Worm (Caenorhabditis elegans) whole organism, L1 larva: ENCODE data around the gene M03F4.4.

ENCODE experiments used
- C04F5.9 ChIP-seq: sonication (generic microtip); optimal IDR thresholded peaks from 2 replicates; lab custom pipeline; 2016; ENCODE audit warnings: missing genetic modification characterization, missing compliant biosample characterization
- C16A3.4 ChIP-seq: fragments of 150-350 bp; optimal IDR thresholded peaks from 2 replicates; lab custom pipeline; 2014; ENCODE audit warnings: missing biosample characterization, missing genetic modification characterization
- C34B4.2 ChIP-seq: sonication (generic microtip); optimal IDR thresholded peaks from 2 replicates; lab custom pipeline; 2017; ENCODE audit warnings: mild to moderate bottlenecking, missing genetic modification characterization, missing compliant biosample characterization
- F16B12.6 ChIP-seq: fragments of 150-350 bp; optimal IDR thresholded peaks from 2 replicates; lab custom pipeline; 2014; ENCODE audit warnings: missing biosample characterization, missing genetic modification characterization
- Y116A8C.19 ChIP-seq: sonication (generic microtip); optimal IDR thresholded peaks from 2 replicates; lab custom pipeline; 2016; ENCODE audit warnings: missing compliant biosample characterization, missing genetic modification characterization, borderline replicate concordance
- aha-1 ChIP-seq: fragments of 150-350 bp; optimal IDR thresholded peaks from 2 replicates; lab custom pipeline; 2014; ENCODE audit warnings: missing biosample characterization, missing genetic modification characterization
- alr-1 ChIP-seq: fragments of 200-800 bp; sonication (Bioruptor generic); optimal IDR thresholded peaks from 2 replicates; lab custom pipeline; 2018; ENCODE audit warnings: borderline replicate concordance, mild to moderate bottlenecking, missing genetic modification characterization, missing compliant biosample characterization
- ama-1 ChIP-seq: fragments of 150-350 bp; optimal IDR thresholded peaks from 2 replicates; lab custom pipeline; 2014
- blmp-1 ChIP-seq: fragments of 150-350 bp; optimal IDR thresholded peaks from 2 replicates; lab custom pipeline; 2014; ENCODE audit warnings: missing biosample characterization, missing genetic modification characterization
- ceh-8 ChIP-seq: fragments of 200-800 bp; sonication (Bioruptor generic); optimal IDR thresholded peaks from 2 replicates; lab custom pipeline; 2018; ENCODE audit warnings: mild to moderate bottlenecking, missing genetic modification characterization, moderate library complexity, missing compliant biosample characterization
- ceh-82 ChIP-seq, 3 experiments: fragments of 150-350 bp in 1 of 3; sonication (generic microtip) in 2 of 3; optimal IDR thresholded peaks; 2 replicates each; lab custom pipeline; 2014 to 2017; ENCODE audit warnings: missing biosample characterization in 3 of 3, missing genetic modification characterization in 3 of 3
- ceh-88 ChIP-seq: fragments of 200-800 bp; sonication (Bioruptor generic); IDR thresholded peaks from 2 replicates; pipeline ENCODE4 v1.3.6; 2022; ENCODE audit warnings: missing genetic modification characterization, missing compliant biosample characterization
- ceh-90 ChIP-seq: sonication (generic microtip); optimal IDR thresholded peaks from 2 replicates; lab custom pipeline; 2016; ENCODE audit warnings: missing genetic modification characterization, missing compliant biosample characterization
- ces-1 ChIP-seq: fragments of 150-350 bp; optimal IDR thresholded peaks from 2 replicates; lab custom pipeline; 2014; ENCODE audit warnings: missing biosample characterization, missing genetic modification reagents, missing genetic modification characterization
- dsc-1 ChIP-seq: sonication (generic microtip); optimal IDR thresholded peaks from 2 replicates; lab custom pipeline; 2016; ENCODE audit warnings: mild to moderate bottlenecking, missing genetic modification characterization, missing compliant biosample characterization
- efl-1 ChIP-seq, 4 experiments: fragments of 150-350 bp; optimal IDR thresholded peaks in 3 of 4; peaks in 1 of 4; 1 replicate in 1 of 4; 2 replicates in 3 of 4; lab custom pipeline; 2014; ENCODE audit warnings: missing biosample characterization in 2 of 4, missing genetic modification characterization in 2 of 4, missing genetic modification reagents in 2 of 4
- efl-3 ChIP-seq: fragments of 200-800 bp; sonication (Bioruptor generic); optimal IDR thresholded peaks from 2 replicates; lab custom pipeline; 2018; ENCODE audit warnings: mild to moderate bottlenecking, missing genetic modification characterization, missing compliant biosample characterization
- egl-13 ChIP-seq: sonication (generic microtip); optimal IDR thresholded peaks from 2 replicates; lab custom pipeline; 2016; ENCODE audit warnings: missing genotype, missing genetic modification reagents, missing genetic modification characterization, missing compliant biosample characterization
- egl-27 ChIP-seq, 2 experiments: fragments of 150-350 bp in 1 of 2; sonication (generic microtip); optimal IDR thresholded peaks; 3 replicates each; lab custom pipeline; 2017 to 2018; ENCODE audit warnings: missing biosample characterization in 2 of 2, missing genetic modification characterization in 2 of 2, missing genetic modification reagents in 2 of 2
- elt-2 ChIP-seq: sonication (generic microtip); optimal IDR thresholded peaks from 2 replicates; lab custom pipeline; 2016; ENCODE audit warnings: missing genetic modification characterization, mild to moderate bottlenecking, inconsistent platforms, missing compliant biosample characterization, missing genetic modification reagents
- elt-3 ChIP-seq, 6 experiments: fragments of 150-350 bp in 1 of 6; sonication (generic microtip); optimal IDR thresholded peaks; 2 replicates each; lab custom pipeline; 2017 to 2018; ENCODE audit warnings: missing biosample characterization in 6 of 6, missing genetic modification characterization in 6 of 6, inconsistent platforms in 1 of 6
- fkh-8 ChIP-seq: sonication (generic microtip); optimal IDR thresholded peaks from 2 replicates; lab custom pipeline; 2016; ENCODE audit warnings: mild to moderate bottlenecking, missing genetic modification characterization, missing compliant biosample characterization
- hlh-17 ChIP-seq: fragments of 200-800 bp; sonication (Bioruptor generic); optimal IDR thresholded peaks from 2 replicates; lab custom pipeline; 2018; ENCODE audit warnings: missing genetic modification characterization, mild to moderate bottlenecking, missing compliant biosample characterization, moderate library complexity, borderline replicate concordance
- hlh-4 ChIP-seq: sonication (generic microtip); optimal IDR thresholded peaks from 2 replicates; lab custom pipeline; 2016; ENCODE audit warnings: mild to moderate bottlenecking, missing genetic modification characterization, missing compliant biosample characterization
- hpl-2 ChIP-seq: fragments of 150-350 bp; optimal IDR thresholded peaks from 2 replicates; lab custom pipeline; 2014; ENCODE audit warnings: missing biosample characterization, missing genetic modification reagents, missing genetic modification characterization
- isw-1 ChIP-seq: fragments of 200-800 bp; sonication (Bioruptor generic); IDR thresholded peaks from 2 replicates; pipeline ENCODE4 v1.3.6; 2022; ENCODE audit warnings: missing genetic modification characterization, missing compliant biosample characterization
- jun-1 ChIP-seq: fragments of 150-350 bp; optimal IDR thresholded peaks from 2 replicates; lab custom pipeline; 2014; ENCODE audit warnings: missing biosample characterization, missing genetic modification reagents, missing genetic modification characterization
- lin-14 ChIP-seq: fragments of 200-800 bp; sonication (Bioruptor generic); optimal IDR thresholded peaks from 2 replicates; lab custom pipeline; 2018; ENCODE audit warnings: mild to moderate bottlenecking, missing genetic modification characterization, moderate library complexity, missing compliant biosample characterization
- mdl-1 ChIP-seq, 2 experiments: fragments of 150-350 bp; optimal IDR thresholded peaks; 2 replicates each; lab custom pipeline; 2014 to 2017; ENCODE audit warnings: missing biosample characterization in 2 of 2, missing genetic modification characterization in 2 of 2, inconsistent platforms in 1 of 2
- mef-2 ChIP-seq: fragments of 150-350 bp; optimal IDR thresholded peaks from 2 replicates; lab custom pipeline; 2014; ENCODE audit warnings: missing biosample characterization, missing genetic modification characterization
- mep-1 ChIP-seq: fragments of 150-350 bp; optimal IDR thresholded peaks from 2 replicates; lab custom pipeline; 2014; ENCODE audit warnings: missing biosample characterization, missing genetic modification characterization
- nhr-20 ChIP-seq: sonication (generic microtip); optimal IDR thresholded peaks from 2 replicates; lab custom pipeline; 2016; ENCODE audit warnings: mild to moderate bottlenecking, missing genetic modification characterization, missing compliant biosample characterization
- nhr-237 ChIP-seq: fragments of 150-350 bp; optimal IDR thresholded peaks from 2 replicates; lab custom pipeline; 2014; ENCODE audit warnings: missing biosample characterization, missing genetic modification characterization
- nhr-28 ChIP-seq: fragments of 150-350 bp; optimal IDR thresholded peaks from 2 replicates; lab custom pipeline; 2014; ENCODE audit warnings: missing biosample characterization, missing genetic modification characterization
- nhr-71 ChIP-seq: sonication (generic microtip); optimal IDR thresholded peaks from 2 replicates; lab custom pipeline; 2016; ENCODE audit warnings: mild to moderate bottlenecking, missing genetic modification characterization, moderate library complexity, missing compliant biosample characterization
- nhr-76 ChIP-seq: sonication (generic microtip); optimal IDR thresholded peaks from 2 replicates; lab custom pipeline; 2017; ENCODE audit warnings: missing biosample characterization, missing genetic modification characterization
- nhr-77 ChIP-seq: fragments of 150-350 bp; optimal IDR thresholded peaks from 2 replicates; lab custom pipeline; 2014; ENCODE audit warnings: missing biosample characterization, missing genetic modification characterization
- nhr-84 ChIP-seq: sonication (generic microtip); optimal IDR thresholded peaks from 2 replicates; lab custom pipeline; 2017; ENCODE audit warnings: missing biosample characterization, missing genetic modification characterization
- nhr-90 ChIP-seq: sonication (generic microtip); optimal IDR thresholded peaks from 2 replicates; lab custom pipeline; 2016; ENCODE audit warnings: mild to moderate bottlenecking, missing genetic modification characterization, missing compliant biosample characterization; ENCODE audit not compliant: poor library complexity
- pag-3 ChIP-seq: sonication (generic microtip); optimal IDR thresholded peaks from 2 replicates; lab custom pipeline; 2017; ENCODE audit warnings: missing genetic modification characterization, mild to moderate bottlenecking, missing compliant biosample characterization, antibody characterized with exemption, borderline replicate concordance; ENCODE audit not compliant: insufficient read depth
- pqm-1 ChIP-seq: sonication (generic microtip); optimal IDR thresholded peaks from 3 replicates; lab custom pipeline; 2017; ENCODE audit warnings: missing biosample characterization, missing genetic modification characterization
- rnt-1 ChIP-seq: sonication (generic microtip); optimal IDR thresholded peaks from 2 replicates; lab custom pipeline; 2016; ENCODE audit warnings: mild to moderate bottlenecking, missing genetic modification characterization, moderate library complexity, missing compliant biosample characterization
- skn-1 ChIP-seq: fragments of 150-350 bp; optimal IDR thresholded peaks from 2 replicates; lab custom pipeline; 2014; ENCODE audit warnings: missing biosample characterization, missing genetic modification characterization
- snu-23 ChIP-seq: sonication (generic microtip); optimal IDR thresholded peaks from 2 replicates; lab custom pipeline; 2016; ENCODE audit warnings: missing genetic modification characterization, missing compliant biosample characterization
- sup-37 ChIP-seq: fragments of 200-800 bp; sonication (Bioruptor generic); optimal IDR thresholded peaks from 2 replicates; lab custom pipeline; 2018; ENCODE audit warnings: mild to moderate bottlenecking, missing genetic modification characterization, missing compliant biosample characterization
- tbx-2 ChIP-seq: sonication (generic microtip); optimal IDR thresholded peaks from 2 replicates; lab custom pipeline; 2016; ENCODE audit warnings: missing genetic modification characterization, missing compliant biosample characterization
- tlp-1 ChIP-seq: fragments of 150-350 bp; optimal IDR thresholded peaks from 2 replicates; lab custom pipeline; 2014; ENCODE audit warnings: missing biosample characterization, missing genetic modification characterization
- unc-130 ChIP-seq: fragments of 150-350 bp; optimal IDR thresholded peaks from 2 replicates; lab custom pipeline; 2017; ENCODE audit warnings: missing biosample characterization, missing genetic modification characterization, inconsistent platforms
- unc-30 ChIP-seq: sonication (generic microtip); optimal IDR thresholded peaks from 2 replicates; lab custom pipeline; 2017; ENCODE audit warnings: missing biosample characterization, missing genetic modification characterization
- unc-86 ChIP-seq: sonication (generic microtip); optimal IDR thresholded peaks from 2 replicates; lab custom pipeline; 2016; ENCODE audit warnings: missing genetic modification characterization, missing compliant biosample characterization
- vab-15 ChIP-seq: sonication (generic microtip); optimal IDR thresholded peaks from 2 replicates; lab custom pipeline; 2017; ENCODE audit warnings: missing genotype, mild to moderate bottlenecking, missing genetic modification characterization, missing compliant biosample characterization
- zip-4 ChIP-seq: fragments of 200-800 bp; sonication (Bioruptor generic); optimal IDR thresholded peaks from 2 replicates; lab custom pipeline; 2018; ENCODE audit warnings: mild to moderate bottlenecking, missing genetic modification characterization, moderate library complexity, missing compliant biosample characterization
- ztf-4 ChIP-seq: fragments of 150-350 bp; optimal IDR thresholded peaks from 2 replicates; lab custom pipeline; 2014; ENCODE audit warnings: missing biosample characterization, missing genetic modification characterization

Gene M03F4.4

DNA sequence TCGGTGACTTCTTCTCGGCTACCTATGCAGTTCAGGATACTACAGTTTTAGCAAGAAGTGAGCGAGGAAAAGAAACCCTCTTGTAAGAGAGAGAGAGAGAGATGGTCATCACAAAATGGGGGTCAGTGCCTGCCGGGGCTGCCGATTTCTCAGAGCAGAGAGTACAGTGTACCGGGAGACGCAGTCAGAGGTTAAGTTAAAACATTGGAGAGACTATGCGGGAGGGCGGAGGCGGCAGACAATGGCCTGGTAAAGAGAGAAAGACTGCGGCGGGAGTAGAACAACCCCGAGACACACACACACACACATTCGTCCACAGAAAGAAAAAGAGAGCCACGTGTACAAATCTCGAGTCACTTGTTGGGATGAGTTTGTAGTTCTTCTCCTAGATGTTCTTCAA is 14.2 kb upstream of the M03F4.4 start (continued):
- TF ChIP-seq C34B4.2 (tag; lab: Kevin White, UChicago), result no peak
- peak; percentile 26 to 40 for TF ChIP-seq efl-1 (optimal IDR thresholded peaks at IDR 0.05; lab: Kevin White, UChicago)
- TF ChIP-seq efl-1 (GFP tag; optimal IDR thresholded peaks at IDR 0.05 in 1 of 2; lab: Kevin White, UChicago), result peak in 1 of 2 experiments; percentile 76
- TF ChIP-seq unc-86 (tag; lab: Kevin White, UChicago), result no peak
- TF ChIP-seq Y116A8C.19, result no peak
- peak; percentile 34 for TF ChIP-seq dsc-1 (tag; lab: Kevin White, UChicago)
- TF ChIP-seq tlp-1, result no peak
- TF ChIP-seq tbx-2 (tag; lab: Kevin White, UChicago), result peak; percentile 58
- peak; percentile 57 for TF ChIP-seq unc-130 (tag; lab: Kevin White, UChicago)
- TF ChIP-seq jun-1 (tag; lab: Kevin White, UChicago), result no peak
- no peak for TF ChIP-seq egl-13
- no peak for TF ChIP-seq isw-1
- peak; percentile 74 for TF ChIP-seq rnt-1 (tag; lab: Kevin White, UChicago)
- peak; percentile 24 for TF ChIP-seq nhr-90 (tag; lab: Kevin White, UChicago)
- no peak for TF ChIP-seq ceh-8 (GFP tag; lab: Kevin White, UChicago)
- TF ChIP-seq ceh-82 (tag; optimal IDR thresholded peaks at IDR 0.05; lab: Kevin White, UChicago), result peak in 1 of 3 experiments; percentile 46
- peak in 1 of 2 experiments; percentile 72 for TF ChIP-seq mdl-1 (tag; optimal IDR thresholded peaks at IDR 0.05; lab: Kevin White, UChicago)
- TF ChIP-seq efl-3 (GFP tag; lab: Kevin White, UChicago), result no peak
- TF ChIP-seq ama-1 (lab: Kevin White, UChicago), result no peak
- TF ChIP-seq nhr-77 (tag; lab: Kevin White, UChicago), result peak; percentile 28
- TF ChIP-seq zip-4, result no peak
- peak in 2 of 6 experiments; percentile 2 to 20 for TF ChIP-seq elt-3 (tag; optimal IDR thresholded peaks at IDR 0.05; lab: Kevin White, UChicago)
- TF ChIP-seq F16B12.6, result no peak
- no peak for TF ChIP-seq nhr-84 (tag; lab: Kevin White, UChicago)
- TF ChIP-seq nhr-71 (tag; lab: Kevin White, UChicago), result peak; percentile 80
- TF ChIP-seq mef-2, result peak; percentile 20
- no peak for TF ChIP-seq ceh-90
- peak; percentile 78 for TF ChIP-seq snu-23 (GFP tag; lab: Kevin White, UChicago)
- TF ChIP-seq ztf-4 (tag; lab: Kevin White, UChicago), result peak; percentile 18
- no peak for TF ChIP-seq elt-2 (tag; lab: Kevin White, UChicago)
- no peak for TF ChIP-seq unc-30 (tag; lab: Kevin White, UChicago)
- peak in 1 of 2 experiments; percentile 16 for TF ChIP-seq egl-27 (tag; optimal IDR thresholded peaks at IDR 0.05; lab: Kevin White, UChicago)
- TF ChIP-seq nhr-237 (tag; lab: Kevin White, UChicago), result no peak
- no peak for TF ChIP-seq sup-37
- no peak for TF ChIP-seq nhr-28 (tag; lab: Kevin White, UChicago)
- TF ChIP-seq skn-1 (tag; lab: Kevin White, UChicago), result no peak
- TF ChIP-seq hlh-17 (GFP tag; lab: Kevin White, UChicago), result no peak
- no peak for TF ChIP-seq C04F5.9 (tag; lab: Kevin White, UChicago)
- no peak for TF ChIP-seq aha-1 (tag; lab: Kevin White, UChicago)
- TF ChIP-seq mep-1 (tag; lab: Kevin White, UChicago), result no peak
- no peak for TF ChIP-seq vab-15 (tag; lab: Kevin White, UChicago)
- TF ChIP-seq nhr-20 (tag; lab: Kevin White, UChicago), result peak; percentile 67
- no peak for TF ChIP-seq ces-1 (GFP tag; lab: Kevin White, UChicago)
- no peak for TF ChIP-seq alr-1 (tag; lab: Kevin White, UChicago)
- TF ChIP-seq blmp-1, result peak; percentile 8
- TF ChIP-seq lin-14 (GFP tag; lab: Kevin White, UChicago), result peak; percentile 91
- TF ChIP-seq hpl-2 (GFP tag; lab: Kevin White, UChicago), result no peak
- TF ChIP-seq hlh-4 (tag; lab: Kevin White, UChicago), result no peak
- no peak for TF ChIP-seq ceh-88 (GFP tag; lab: Robert Waterston, UW)
- TF ChIP-seq C16A3.4 (tag; lab: Kevin White, UChicago), result no peak
- no peak for TF ChIP-seq nhr-76 (tag; lab: Kevin White, UChicago)
- TF ChIP-seq fkh-8 (tag; lab: Kevin White, UChicago), result no peak
- TF ChIP-seq pqm-1 (tag; lab: Kevin White, UChicago), result no peak
- no peak for TF ChIP-seq pag-3 (tag; lab: Kevin White, UChicago)
